Worm (Caenorhabditis elegans): ENCODE measurements around the gene dyf-2.

DNA sequence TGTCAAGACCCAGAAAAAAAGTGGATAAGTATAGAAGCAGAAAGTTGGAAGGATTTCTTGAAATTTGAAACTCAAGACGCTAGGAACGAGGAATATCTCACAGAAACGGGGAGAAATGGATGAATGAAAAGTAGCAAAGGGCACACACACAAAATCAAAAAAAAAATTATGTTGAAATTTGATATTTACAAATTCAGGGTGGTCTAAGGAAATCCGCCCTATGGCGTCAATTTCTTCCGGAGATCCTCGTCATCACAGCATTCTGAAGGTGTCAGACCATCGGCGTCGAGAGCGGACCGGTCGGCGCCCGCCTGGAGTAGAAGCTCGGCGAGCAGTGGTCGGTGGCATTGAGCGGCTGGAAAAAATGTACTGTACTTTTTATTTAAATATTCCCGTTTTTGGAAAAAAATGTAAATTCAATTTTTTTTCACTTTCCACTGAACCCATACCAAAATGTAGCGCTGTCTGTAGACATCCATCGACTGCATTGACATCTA is 46.2 kb downstream of the dyf-2 start:
- TF ChIP-seq ztf-23 (GFP tag; IDR thresholded peaks at IDR 0.05) (no peak), flt-1 (GFP tag; IDR thresholded peaks at IDR 0.05) (no peak), tab-1 (GFP tag; IDR thresholded peaks at IDR 0.05) (no peak)
